Worm (Caenorhabditis elegans): ENCODE measurements around the gene F21D5.5.

ce11 chrIV:8764567-8764966, 25.4 kb upstream of the F21D5.5 start, which contains the start of gene cdc-50.B:
- TF ChIP-seq dao-5 (tag; optimal IDR thresholded peaks at IDR 0.05) (no peak), him-1 (tag; optimal IDR thresholded peaks at IDR 0.05) (no peak), W03F9.2 (tag; optimal IDR thresholded peaks at IDR 0.05) (no peak)

All from whole organism, L4/young adult.